Fruit fly (Drosophila melanogaster) whole organism, wandering third instar larva: Measurements from ENCODE around the gene raskol.
A peak's percentile ranks its signal among the peaks of the same experiment; 100 is the strongest.

Experiments used
- GATAd ChIP-seq: sonication (Bioruptor generic); optimal IDR thresholded peaks from 2 replicates; lab custom pipeline; 2016; ENCODE audit warnings: missing biosample characterization, missing genetic modification characterization
- Hnf4 ChIP-seq: fragments of 200-800 bp; sonication (Bioruptor generic); optimal IDR thresholded peaks from 2 replicates; lab custom pipeline; 2016; ENCODE audit warnings: missing biosample characterization, mild to moderate bottlenecking, missing genetic modification characterization
- Hr78 ChIP-seq: fragments of >200 bp; optimal IDR thresholded peaks from 2 replicates; lab custom pipeline; 2017; ENCODE audit warnings: missing biosample characterization, missing genetic modification characterization
- Myc ChIP-seq: fragments of >200 bp; optimal IDR thresholded peaks from 2 replicates; lab custom pipeline; 2017
- Sp1 ChIP-seq: fragments of 200-800 bp; sonication (Bioruptor generic); optimal IDR thresholded peaks from 3 replicates; lab custom pipeline; 2019; ENCODE audit warnings: missing biosample characterization, mild to moderate bottlenecking, missing genetic modification characterization, moderate library complexity
- br ChIP-seq: fragments of 200-800 bp; sonication (Bioruptor generic); optimal IDR thresholded peaks from 2 replicates; lab custom pipeline; 2016; ENCODE audit warnings: missing biosample characterization, missing genetic modification characterization
- fru ChIP-seq: fragments of 200-800 bp; sonication (Bioruptor generic); optimal IDR thresholded peaks from 3 replicates; lab custom pipeline; 2016; ENCODE audit warnings: missing biosample characterization, mild to moderate bottlenecking, missing genetic modification characterization
- jim ChIP-seq: fragments of 175-275, 200-325 bp; sonication (Bioruptor generic); optimal IDR thresholded peaks from 2 replicates; lab custom pipeline; 2016; ENCODE audit warnings: missing biosample characterization, mild to moderate bottlenecking, missing genetic modification characterization
- pan ChIP-seq: fragments of >200 bp; optimal IDR thresholded peaks from 2 replicates; lab custom pipeline; 2017
- psq ChIP-seq: fragments of 200-800 bp; sonication (Bioruptor generic); optimal IDR thresholded peaks from 3 replicates; lab custom pipeline; 2017; ENCODE audit warnings: missing biosample characterization, mild to moderate bottlenecking, missing genetic modification characterization, moderate library complexity

- TF ChIP-seq psq (GFP tag; lab: Kevin White, UChicago) (peak; percentile 43), jim (no peak), pan (lab: Kevin White, UChicago) (no peak), GATAd (GFP tag; lab: Kevin White, UChicago) (no peak), Hr78 (GFP tag; lab: Kevin White, UChicago) (no peak), Hnf4 (no peak), Myc (lab: Kevin White, UChicago) (no peak), br (GFP tag; lab: Kevin White, UChicago) (no peak), Sp1 (GFP tag; lab: Kevin White, UChicago) (peak; percentile 28), fru (GFP tag; lab: Kevin White, UChicago) (no peak)
These were observed 35.9 kb downstream of the raskol start for dm6 chrX:17745705-17746416.
